Worm (Caenorhabditis elegans) whole organism, late embryonic: ENCODE data around the gene nhr-219.

Source experiments
- C08G9.2 ChIP-seq: sonication (generic microtip); optimal IDR thresholded peaks from 2 replicates; lab custom pipeline; 2016; ENCODE audit warnings: mild to moderate bottlenecking, missing genetic modification characterization, moderate library complexity, missing compliant biosample characterization
- C38D4.7 ChIP-seq: fragments of 200-800 bp; sonication (Bioruptor generic); optimal IDR thresholded peaks from 2 replicates; lab custom pipeline; 2018; ENCODE audit warnings: mild to moderate bottlenecking, missing genetic modification characterization, moderate library complexity, missing compliant biosample characterization
- F13H6.1 ChIP-seq: sonication (generic microtip); optimal IDR thresholded peaks from 2 replicates; lab custom pipeline; 2016; ENCODE audit warnings: missing genetic modification characterization, missing compliant biosample characterization
- K02D7.2 ChIP-seq: sonication (generic microtip); optimal IDR thresholded peaks from 2 replicates; lab custom pipeline; 2017; ENCODE audit warnings: mild to moderate bottlenecking, missing genetic modification characterization, missing compliant biosample characterization
- T23F11.4 ChIP-seq: fragments of 200-800 bp; sonication (Bioruptor generic); optimal IDR thresholded peaks from 2 replicates; lab custom pipeline; 2018; ENCODE audit warnings: mild to moderate bottlenecking, missing genetic modification characterization, missing compliant biosample characterization
- ceh-19 ChIP-seq: fragments of 200-800 bp; sonication (Bioruptor generic); optimal IDR thresholded peaks from 2 replicates; lab custom pipeline; 2018; ENCODE audit warnings: mild to moderate bottlenecking, missing genetic modification characterization, missing compliant biosample characterization
- ceh-2 ChIP-seq: sonication (generic microtip); optimal IDR thresholded peaks from 2 replicates; lab custom pipeline; 2016; ENCODE audit warnings: missing genotype, missing genetic modification characterization, missing compliant biosample characterization
- ceh-30 ChIP-seq: fragments of 150-350 bp; optimal IDR thresholded peaks from 2 replicates; lab custom pipeline; 2014; ENCODE audit warnings: missing biosample characterization, missing genetic modification characterization
- ceh-31 ChIP-seq: sonication (generic microtip); optimal IDR thresholded peaks from 2 replicates; lab custom pipeline; 2016; ENCODE audit warnings: missing genetic modification characterization, missing compliant biosample characterization
- ceh-9 ChIP-seq: sonication (generic microtip); optimal IDR thresholded peaks from 2 replicates; lab custom pipeline; 2016; ENCODE audit warnings: mild to moderate bottlenecking, missing genetic modification characterization, inconsistent platforms, missing compliant biosample characterization
- che-1 ChIP-seq: sonication (generic microtip); optimal IDR thresholded peaks from 2 replicates; lab custom pipeline; 2016; ENCODE audit warnings: mild to moderate bottlenecking, missing genetic modification characterization, missing compliant biosample characterization
- dmd-4 ChIP-seq: sonication (generic microtip); optimal IDR thresholded peaks from 2 replicates; lab custom pipeline; 2016; ENCODE audit warnings: borderline replicate concordance, missing genetic modification characterization, missing compliant biosample characterization
- elt-2 ChIP-seq: sonication (generic microtip); optimal IDR thresholded peaks from 2 replicates; lab custom pipeline; 2016; ENCODE audit warnings: missing genetic modification reagents, missing genetic modification characterization, missing compliant biosample characterization
- elt-4 ChIP-seq: sonication (generic microtip); optimal IDR thresholded peaks from 2 replicates; lab custom pipeline; 2016; ENCODE audit warnings: missing genetic modification characterization, missing compliant biosample characterization
- ets-4 ChIP-seq: sonication (generic microtip); optimal IDR thresholded peaks from 2 replicates; lab custom pipeline; 2016; ENCODE audit warnings: missing genetic modification characterization, missing compliant biosample characterization
- eyg-1 ChIP-seq: sonication (generic microtip); optimal IDR thresholded peaks from 2 replicates; lab custom pipeline; 2016; ENCODE audit warnings: missing genotype, missing genetic modification characterization, missing compliant biosample characterization
- fkh-10 ChIP-seq: fragments of 150-350 bp; optimal IDR thresholded peaks from 2 replicates; lab custom pipeline; 2014; ENCODE audit warnings: missing biosample characterization, missing genetic modification reagents, missing genetic modification characterization
- fkh-6 ChIP-seq: sonication (generic microtip); optimal IDR thresholded peaks from 2 replicates; lab custom pipeline; 2016; ENCODE audit warnings: missing genetic modification characterization, missing compliant biosample characterization
- gmeb-2 ChIP-seq: sonication (generic microtip); optimal IDR thresholded peaks from 2 replicates; lab custom pipeline; 2016; ENCODE audit warnings: missing genetic modification characterization, inconsistent platforms, missing compliant biosample characterization
- hlh-13 ChIP-seq: fragments of 200-800 bp; sonication (Bioruptor generic); optimal IDR thresholded peaks from 2 replicates; lab custom pipeline; 2018; ENCODE audit warnings: mild to moderate bottlenecking, missing genetic modification characterization, missing compliant biosample characterization
- hlh-6 ChIP-seq: sonication (generic microtip); optimal IDR thresholded peaks from 2 replicates; lab custom pipeline; 2016; ENCODE audit warnings: missing genotype, missing genetic modification characterization, missing compliant biosample characterization
- lin-11 ChIP-seq: fragments of 200-800 bp; sonication (Bioruptor generic); optimal IDR thresholded peaks from 2 replicates; lab custom pipeline; 2018; ENCODE audit warnings: mild to moderate bottlenecking, missing genetic modification characterization, missing compliant biosample characterization
- mec-3 ChIP-seq: sonication (generic microtip); optimal IDR thresholded peaks from 2 replicates; lab custom pipeline; 2016; ENCODE audit warnings: borderline replicate concordance, missing genetic modification characterization, missing compliant biosample characterization
- nfya-1 ChIP-seq: sonication (generic microtip); optimal IDR thresholded peaks from 2 replicates; lab custom pipeline; 2017; ENCODE audit warnings: missing genetic modification characterization, mild to moderate bottlenecking, missing compliant biosample characterization, antibody characterized with exemption, moderate library complexity
- nhr-11 ChIP-seq: fragments of 150-350 bp; optimal IDR thresholded peaks from 2 replicates; lab custom pipeline; 2014; ENCODE audit warnings: missing biosample characterization, missing genetic modification characterization
- nhr-232 ChIP-seq: sonication (generic microtip); optimal IDR thresholded peaks from 2 replicates; lab custom pipeline; 2016; ENCODE audit warnings: missing genetic modification characterization, missing compliant biosample characterization
- npax-4 ChIP-seq: sonication (generic microtip); optimal IDR thresholded peaks from 2 replicates; lab custom pipeline; 2016; ENCODE audit warnings: missing genetic modification characterization, missing compliant biosample characterization
- odd-2 ChIP-seq: sonication (generic microtip); optimal IDR thresholded peaks from 2 replicates; lab custom pipeline; 2017; ENCODE audit warnings: antibody characterized with exemption, mild to moderate bottlenecking, missing genetic modification characterization, missing compliant biosample characterization
- pag-3 ChIP-seq: sonication (generic microtip); optimal IDR thresholded peaks from 2 replicates; lab custom pipeline; 2016; ENCODE audit warnings: missing compliant biosample characterization, missing genetic modification characterization, borderline replicate concordance
- pha-2 ChIP-seq: sonication (generic microtip); optimal IDR thresholded peaks from 2 replicates; lab custom pipeline; 2017; ENCODE audit warnings: mild to moderate bottlenecking, missing genetic modification characterization, missing compliant biosample characterization
- pha-4 ChIP-seq: fragments of 150-350 bp; optimal IDR thresholded peaks from 2 replicates; lab custom pipeline; 2018; ENCODE audit warnings: missing biosample characterization, missing genetic modification reagents, missing genetic modification characterization
- pqm-1 ChIP-seq: sonication (generic microtip); optimal IDR thresholded peaks from 2 replicates; lab custom pipeline; 2016; ENCODE audit warnings: missing genetic modification characterization, missing compliant biosample characterization
- pros-1 ChIP-seq: fragments of 150-350 bp; optimal IDR thresholded peaks from 2 replicates; lab custom pipeline; 2014; ENCODE audit warnings: missing biosample characterization, missing genetic modification reagents, missing genetic modification characterization
- ref-2 ChIP-seq: sonication (generic microtip); optimal IDR thresholded peaks from 2 replicates; lab custom pipeline; 2016; ENCODE audit warnings: missing genetic modification characterization, missing compliant biosample characterization
- sdc-2 ChIP-seq: sonication (generic microtip); optimal IDR thresholded peaks from 2 replicates; lab custom pipeline; 2016; ENCODE audit warnings: missing genotype, missing genetic modification characterization, missing compliant biosample characterization
- sox-2 ChIP-seq: fragments of 200-800 bp; sonication (Bioruptor generic); IDR thresholded peaks from 2 replicates; pipeline ENCODE4 v1.3.6; 2022; ENCODE audit warnings: missing genetic modification reagents, missing genetic modification characterization, missing compliant biosample characterization
- syd-9 ChIP-seq: sonication (generic microtip); optimal IDR thresholded peaks from 2 replicates; lab custom pipeline; 2016; ENCODE audit warnings: mild to moderate bottlenecking, missing genetic modification characterization, moderate library complexity, missing compliant biosample characterization
- tbx-7 ChIP-seq: sonication (generic microtip); optimal IDR thresholded peaks from 2 replicates; lab custom pipeline; 2016; ENCODE audit warnings: missing genotype, missing genetic modification characterization, missing compliant biosample characterization
- ttx-3 ChIP-seq: sonication (generic microtip); optimal IDR thresholded peaks from 2 replicates; lab custom pipeline; 2016; ENCODE audit warnings: missing genetic modification reagents, missing genetic modification characterization, missing compliant biosample characterization
- unc-3 ChIP-seq, 2 experiments: fragments of 200-800 bp in 1 of 2; sonication (Bioruptor generic) in 1 of 2; sonication (generic microtip) in 1 of 2; conservative IDR thresholded peaks in 1 of 2; optimal IDR thresholded peaks in 1 of 2; 2 replicates each; pipeline versions ENCODE4 v1.3.6 to Lab custom; 2016 to 2022; ENCODE audit warnings: missing compliant biosample characterization in 2 of 2, missing genetic modification characterization in 2 of 2, missing genetic modification reagents in 1 of 2
- unc-42 ChIP-seq: sonication (generic microtip); optimal IDR thresholded peaks from 2 replicates; lab custom pipeline; 2016; ENCODE audit warnings: missing genotype, missing genetic modification characterization, missing compliant biosample characterization
- unc-55 ChIP-seq: sonication (generic microtip); optimal IDR thresholded peaks from 2 replicates; lab custom pipeline; 2017; ENCODE audit warnings: missing biosample characterization, missing genetic modification reagents, missing genetic modification characterization
- unc-86 ChIP-seq: sonication (generic microtip); optimal IDR thresholded peaks from 2 replicates; lab custom pipeline; 2016; ENCODE audit warnings: missing genetic modification characterization, missing compliant biosample characterization

The nhr-219 gene

DNA sequence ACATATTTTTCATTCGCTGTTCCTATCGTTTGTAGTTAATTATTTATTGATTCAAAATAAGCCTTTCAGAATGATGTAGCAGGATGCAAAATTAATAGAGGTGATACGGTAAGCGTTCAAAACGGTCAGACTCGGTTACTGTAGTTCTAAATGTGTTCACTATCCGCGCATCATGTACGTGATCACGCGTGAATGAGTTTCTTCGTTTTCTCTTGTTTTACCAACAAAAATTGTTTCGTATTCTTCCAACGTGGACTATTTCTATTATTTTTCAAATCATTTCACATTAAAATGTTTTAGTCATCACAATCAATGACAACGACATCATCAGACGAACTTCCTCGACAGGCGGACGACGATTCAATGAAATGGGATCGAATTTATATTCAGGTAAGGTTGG is 18.5 kb downstream of the nhr-219 start, which contains the start of gene gck-1:
Gene gck-1, plus strand, starts transcription at position 301 of the 400 bp plus-strand sequence.
- TF ChIP-seq unc-86 (tag; lab: Kevin White, UChicago) (no peak), C08G9.2 (tag; lab: Kevin White, UChicago) (no peak), ceh-31 (no peak), pha-2 (no peak), nhr-232 (no peak), lin-11 (tag; lab: Kevin White, UChicago) (no peak), mec-3 (tag; lab: Kevin White, UChicago) (no peak), pha-4 (tag; lab: Kevin White, UChicago) (no peak), nhr-11 (no peak), npax-4 (tag; lab: Kevin White, UChicago) (no peak), unc-42 (tag; lab: Kevin White, UChicago) (no peak), ets-4 (tag; lab: Kevin White, UChicago) (no peak), nfya-1 (no peak), syd-9 (tag; lab: Kevin White, UChicago) (no peak), pqm-1 (no peak)

DNA sequence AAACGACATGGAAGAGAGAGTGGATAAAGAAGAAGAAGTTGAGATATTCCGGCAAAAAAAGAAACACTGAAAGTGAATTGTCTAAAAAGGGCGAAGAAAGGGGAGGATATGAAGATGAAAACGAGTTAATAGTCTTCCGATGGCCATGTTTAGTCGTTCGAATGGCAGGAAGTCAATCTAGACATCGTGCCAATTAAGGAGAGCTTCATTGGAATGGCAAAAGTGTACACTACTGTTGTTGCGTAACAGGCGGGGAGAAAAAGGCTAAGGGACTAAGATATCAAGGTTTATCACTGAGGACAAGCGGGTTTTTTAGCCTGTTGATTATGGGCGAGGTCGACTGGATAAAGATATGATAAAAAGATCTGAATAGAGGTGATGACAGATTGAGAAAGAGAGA is 19.8 kb downstream of the nhr-219 start:
- no peak for TF ChIP-seq elt-2 (tag; lab: Kevin White, UChicago)
- TF ChIP-seq dmd-4 (tag; lab: Kevin White, UChicago) = no peak
- TF ChIP-seq ets-4 (tag; lab: Kevin White, UChicago) = no peak
- TF ChIP-seq ceh-30 (tag; lab: Kevin White, UChicago) = no peak
- no peak for TF ChIP-seq ttx-3 (tag; lab: Kevin White, UChicago)
- no peak for TF ChIP-seq pha-2
- TF ChIP-seq unc-55 (GFP tag; lab: Kevin White, UChicago) = no peak
- TF ChIP-seq pha-4 (tag; lab: Kevin White, UChicago) = no peak
- no peak for TF ChIP-seq elt-4 (tag; lab: Kevin White, UChicago)
- no peak for TF ChIP-seq lin-11 (tag; lab: Kevin White, UChicago)
- no peak for TF ChIP-seq hlh-6
- no peak for TF ChIP-seq C38D4.7
- no peak for TF ChIP-seq nhr-232

DNA sequence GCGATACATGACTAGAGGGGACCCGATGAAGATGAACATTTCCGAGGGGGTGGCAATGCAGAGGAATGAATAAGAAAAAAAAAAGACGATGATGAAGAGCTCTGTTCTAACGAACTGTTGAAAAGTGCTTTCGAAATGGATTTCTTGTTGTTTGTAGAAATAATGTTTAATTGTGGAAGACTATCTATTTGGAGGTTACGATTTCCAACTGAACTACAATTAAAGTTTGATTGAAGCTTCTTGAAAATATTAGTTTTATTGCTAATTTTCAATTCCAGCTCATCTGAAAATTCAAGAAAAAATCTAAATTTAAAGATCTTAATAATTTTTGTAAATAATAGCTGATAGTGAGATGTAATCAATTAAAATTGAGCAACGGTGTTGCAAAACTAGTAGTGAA is 21.5 kb downstream of the nhr-219 start:
- TF ChIP-seq tbx-7 (tag; lab: Kevin White, UChicago) (no peak), pag-3 (tag; lab: Kevin White, UChicago) (no peak), npax-4 (tag; lab: Kevin White, UChicago) (no peak), ceh-19 (no peak), unc-42 (tag; lab: Kevin White, UChicago) (no peak), unc-86 (tag; lab: Kevin White, UChicago) (no peak), fkh-6 (no peak), che-1 (tag; lab: Kevin White, UChicago) (no peak), sdc-2 (tag; lab: Kevin White, UChicago) (no peak), gmeb-2 (tag; lab: Kevin White, UChicago) (no peak), fkh-10 (GFP tag; lab: Kevin White, UChicago) (no peak), hlh-13 (GFP tag; lab: Kevin White, UChicago) (no peak), ceh-2 (no peak), T23F11.4 (GFP tag; lab: Kevin White, UChicago) (no peak), pros-1 (tag; lab: Kevin White, UChicago) (no peak), F13H6.1 (no peak), pha-2 (no peak)
- TF ChIP-seq, all 69 proteins: peak for 0

DNA sequence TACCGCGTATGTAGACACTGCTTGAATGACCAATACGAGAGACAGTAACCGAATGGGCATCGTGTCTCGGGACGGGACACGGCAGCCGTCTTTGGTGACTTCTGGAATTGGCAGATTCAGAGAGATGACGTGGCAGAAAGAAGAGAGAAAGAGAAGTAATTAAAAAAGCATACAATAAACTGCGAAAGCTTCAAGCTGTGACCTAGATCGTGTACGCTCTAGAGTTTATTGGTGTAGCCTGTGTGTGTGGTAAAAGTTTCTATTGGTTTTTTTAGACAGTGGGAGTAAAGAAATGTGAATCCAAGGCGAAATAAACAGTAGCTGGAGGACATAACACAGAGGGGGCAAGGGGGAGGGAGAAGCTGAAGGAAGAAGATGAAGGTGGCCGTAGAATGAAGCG is 22.0 kb downstream of the nhr-219 start, which contains the start of gene T19A5.3:
Gene T19A5.3, minus strand, starts transcription at position 101 of the 400 bp plus-strand sequence.
- TF ChIP-seq odd-2 (tag; lab: Kevin White, UChicago) = no peak
- no peak for TF ChIP-seq ceh-9
- no peak for TF ChIP-seq C08G9.2 (tag; lab: Kevin White, UChicago)
- no peak for TF ChIP-seq unc-3 (GFP tag; conservative IDR thresholded peaks at IDR 0.05; lab: Robert Waterston, UW)
- TF ChIP-seq unc-3 (tag; optimal IDR thresholded peaks at IDR 0.05; lab: Kevin White, UChicago) = no peak
- no peak for TF ChIP-seq ref-2
- no peak for TF ChIP-seq sox-2 (GFP tag; lab: Robert Waterston, UW)
- no peak for TF ChIP-seq nhr-11
- TF ChIP-seq elt-4 (tag; lab: Kevin White, UChicago) = no peak
- TF ChIP-seq eyg-1 (tag; lab: Kevin White, UChicago) = no peak
- no peak for TF ChIP-seq pros-1 (tag; lab: Kevin White, UChicago)
- no peak for TF ChIP-seq K02D7.2 (tag; lab: Kevin White, UChicago)
- no peak for TF ChIP-seq unc-86 (tag; lab: Kevin White, UChicago)
